Worm (Caenorhabditis elegans): ENCODE results near the gene C05E11.3.

ce11 chrX:4625080-4625479, 47.0 kb downstream of the C05E11.3 start:
- TF ChIP-seq ztf-11 (tag; optimal IDR thresholded peaks at IDR 0.05): no peak
- no peak for TF ChIP-seq hlh-17 (GFP tag; optimal IDR thresholded peaks at IDR 0.05; ENCODE audit: borderline replicate concordance)
- no peak for TF ChIP-seq lin-35 (GFP tag; optimal IDR thresholded peaks at IDR 0.05)

Data from whole organism, L1 larva.